Worm (Caenorhabditis elegans): Measurements from ENCODE around the gene F14H12.6.
A peak's percentile ranks its signal among the peaks of the same experiment; 100 is the strongest.

Gene F14H12.6

ce11 chrX:4322847-4323455, 34.4 kb downstream of the F14H12.6 start:
- TF ChIP-seq unc-42 (tag; optimal IDR thresholded peaks at IDR 0.05) (peak; percentile 58), odd-2 (tag; optimal IDR thresholded peaks at IDR 0.05) (no peak), dmd-4 (tag; optimal IDR thresholded peaks at IDR 0.05; ENCODE audit: borderline replicate concordance) (no peak)

- TF ChIP-seq ets-4 (tag; optimal IDR thresholded peaks at IDR 0.05) (no peak), ceh-6 (GFP tag; optimal IDR thresholded peaks at IDR 0.05) (no peak), ref-2 (tag; optimal IDR thresholded peaks at IDR 0.05) (no peak), hlh-6 (tag; optimal IDR thresholded peaks at IDR 0.05) (no peak), ceh-2 (tag; optimal IDR thresholded peaks at IDR 0.05) (no peak), unc-3 (GFP tag; conservative IDR thresholded peaks at IDR 0.05) (no peak), unc-3 (tag; optimal IDR thresholded peaks at IDR 0.05) (no peak), mec-3 (tag; optimal IDR thresholded peaks at IDR 0.05; ENCODE audit: borderline replicate concordance) (no peak), odd-2 (tag; optimal IDR thresholded peaks at IDR 0.05) (no peak)
Observed at ce11 chrX:4320563-4320962, 36.8 kb downstream of the F14H12.6 start, which contains the start of gene dop-6. Gene dop-6 (plus strand): TSS chrX:4320863.

DNA sequence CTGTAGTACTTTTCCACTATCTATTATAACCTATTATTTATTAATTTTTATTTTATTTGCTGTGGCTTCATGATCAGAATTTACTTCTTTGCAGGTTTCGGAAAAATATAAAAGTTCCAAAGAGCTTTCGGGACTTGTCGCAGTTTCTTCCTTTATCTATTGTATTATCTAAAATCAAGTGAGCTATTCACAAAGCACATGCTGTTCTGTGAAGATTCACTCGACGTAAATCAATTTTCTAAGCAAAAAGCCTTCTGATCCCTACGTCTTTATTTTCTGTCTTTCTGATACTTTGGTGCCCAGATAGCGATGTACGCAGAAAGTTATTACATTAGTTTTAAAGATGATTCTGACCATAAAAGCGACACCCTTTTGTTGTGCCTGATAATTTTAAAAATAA, 40.3 kb downstream of the F14H12.6 start:
- TF ChIP-seq unc-42 (tag; optimal IDR thresholded peaks at IDR 0.05) (peak; percentile 36), dve-1 (tag; optimal IDR thresholded peaks at IDR 0.05) (no peak)

DNA sequence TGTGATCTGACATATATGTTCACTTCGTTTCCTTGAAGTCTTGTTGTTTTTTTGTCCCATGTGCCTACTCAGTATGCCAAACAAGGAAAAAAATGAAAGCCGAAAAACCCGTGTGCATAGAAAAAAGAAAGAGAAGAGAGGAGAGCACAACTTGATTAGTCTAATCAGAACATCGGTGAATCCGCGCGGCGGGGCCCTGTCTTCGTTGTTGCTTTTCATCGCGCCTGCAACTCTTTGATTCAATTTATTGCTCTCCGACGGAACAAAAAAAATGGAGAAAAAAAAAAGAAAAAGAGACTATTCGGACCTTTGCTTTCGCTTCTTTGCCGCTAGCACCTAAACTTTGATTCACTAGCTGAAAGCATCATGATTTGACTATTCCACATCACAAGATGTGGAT, 42.4 kb downstream of the F14H12.6 start:
- TF ChIP-seq fkh-10 (GFP tag; optimal IDR thresholded peaks at IDR 0.05) (peak; percentile 24), eyg-1 (tag; optimal IDR thresholded peaks at IDR 0.05) (no peak), unc-42 (tag; optimal IDR thresholded peaks at IDR 0.05) (peak; percentile 95)

- TF ChIP-seq syd-9 (tag; optimal IDR thresholded peaks at IDR 0.05) (no peak), ceh-14 (tag; optimal IDR thresholded peaks at IDR 0.05) (no peak), ref-2 (tag; optimal IDR thresholded peaks at IDR 0.05) (no peak)
Observed at ce11 chrX:4311668-4312067, 45.7 kb downstream of the F14H12.6 start, which contains the start of gene C52B9.8. Gene C52B9.8 (minus strand): TSS chrX:4311768.

- TF ChIP-seq unc-42 (tag; optimal IDR thresholded peaks at IDR 0.05) (peak; percentile 18), ceh-14 (tag; optimal IDR thresholded peaks at IDR 0.05) (peak; percentile 55), unc-86 (tag; optimal IDR thresholded peaks at IDR 0.05) (peak; percentile 5), ttx-3 (tag; optimal IDR thresholded peaks at IDR 0.05) (peak; percentile 24), Y22D7AL.16 (tag; optimal IDR thresholded peaks at IDR 0.05) (no peak), ceh-31 (tag; optimal IDR thresholded peaks at IDR 0.05) (peak; percentile 65), unc-3 (GFP tag; conservative IDR thresholded peaks at IDR 0.05) (0 out of 2 replicates have a peak, but pooled peaks have one; percentile 27), unc-3 (tag; optimal IDR thresholded peaks at IDR 0.05) (no peak), ceh-34 (tag; optimal IDR thresholded peaks at IDR 0.05) (peak; percentile 26), ceh-45 (GFP tag; IDR thresholded peaks at IDR 0.05) (no peak), unc-55 (GFP tag; optimal IDR thresholded peaks at IDR 0.05) (peak; percentile 84), nfya-1 (tag; optimal IDR thresholded peaks at IDR 0.05) (peak; percentile 13), ref-2 (tag; optimal IDR thresholded peaks at IDR 0.05) (peak; percentile 32), ceh-48 (tag; optimal IDR thresholded peaks at IDR 0.05) (peak; percentile 64), npax-4 (tag; optimal IDR thresholded peaks at IDR 0.05) (no peak), sox-4 (tag; optimal IDR thresholded peaks at IDR 0.05) (no peak), sdc-2 (tag; optimal IDR thresholded peaks at IDR 0.05) (peak; percentile 47)
Observed at ce11 chrX:4307559-4308005, 49.8 kb downstream of the F14H12.6 start.
